Worm (Caenorhabditis elegans): ENCODE data around the gene F40F8.12.
A peak's percentile ranks its signal among the peaks of the same experiment; 100 is the strongest.
"Not testable (repeated sequence)": the region's sequence is repeated elsewhere in the genome, so short reads cannot be mapped to it uniquely, and the experiment has no call there.

Gene F40F8.12

ce11 chrII:11112419-11112818, 17.2 kb upstream of the F40F8.12 start, which contains the start of gene mat-2:
Gene mat-2 (plus strand): TSS chrII:11112719.
- TF ChIP-seq ceh-9 (tag; optimal IDR thresholded peaks at IDR 0.05) (no peak), fkh-10 (GFP tag; optimal IDR thresholded peaks at IDR 0.05) (no peak), ZK546.5 (tag; optimal IDR thresholded peaks at IDR 0.05) (no peak), ama-1 (optimal IDR thresholded peaks at IDR 0.05) (no peak), hmg-11 (tag; optimal IDR thresholded peaks at IDR 0.05) (no peak)

ce11 chrII:11121800-11122199, 7.8 kb upstream of the F40F8.12 start, which contains the start of gene W10C6.2:
Gene W10C6.2 (minus strand): TSS chrII:11121900.
- TF ChIP-seq ztf-4, daf-12, fos-1 (tag; optimal IDR thresholded peaks at IDR 0.05): not testable (repeated sequence)

ce11 chrII:11125059-11125594, 4.5 kb upstream of the F40F8.12 start:
- no peak for TF ChIP-seq ztf-11 (tag; optimal IDR thresholded peaks at IDR 0.05)

ce11 chrII:11126312-11127000, 3.2 kb upstream of the F40F8.12 start, which contains the start of the genes rps-9 and lsm-1:
Gene rps-9 (minus strand): TSS chrII:11126362.
Gene lsm-1 (plus strand): TSS chrII:11126950.
- TF ChIP-seq fkh-10 (GFP tag; optimal IDR thresholded peaks at IDR 0.05) (peak; percentile 9), egl-5 (tag; optimal IDR thresholded peaks at IDR 0.05) (no peak), eor-1 (tag; optimal IDR thresholded peaks at IDR 0.05) (no peak), hmg-11 (tag; optimal IDR thresholded peaks at IDR 0.05) (peak; percentile 35), pha-4 (tag; optimal IDR thresholded peaks at IDR 0.05) (peak; percentile 84), unc-39 (tag; optimal IDR thresholded peaks at IDR 0.05) (no peak), mml-1 (tag; optimal IDR thresholded peaks at IDR 0.05) (no peak), fos-1 (tag; optimal IDR thresholded peaks at IDR 0.05) (no peak), ceh-9 (tag; optimal IDR thresholded peaks at IDR 0.05) (no peak), ztf-11 (tag; optimal IDR thresholded peaks at IDR 0.05) (no peak), nhr-23 (tag; optimal IDR thresholded peaks at IDR 0.05) (peak; percentile 84), pqm-1 (tag; optimal IDR thresholded peaks at IDR 0.05) (peak; percentile 28), nhr-25 (tag; optimal IDR thresholded peaks at IDR 0.05) (peak; percentile 65), snpc-4 (tag; optimal IDR thresholded peaks at IDR 0.05) (peak; percentile 58), nhr-67 (tag; optimal IDR thresholded peaks at IDR 0.05) (no peak), lsy-12 (tag; optimal IDR thresholded peaks at IDR 0.05) (peak; percentile 1), elt-2 (tag; optimal IDR thresholded peaks at IDR 0.05) (peak; percentile 16), ceh-28 (tag; optimal IDR thresholded peaks at IDR 0.05) (no peak), ZK546.5 (tag; optimal IDR thresholded peaks at IDR 0.05) (no peak), nfya-1 (tag; optimal IDR thresholded peaks at IDR 0.05; ENCODE audit: insufficient read depth) (peak; percentile 93), unc-62 (GFP tag; optimal IDR thresholded peaks at IDR 0.05) (no peak), tbx-2 (tag; optimal IDR thresholded peaks at IDR 0.05) (no peak), lin-39 (tag; optimal IDR thresholded peaks at IDR 0.05) (peak; percentile 96), ceh-16 (tag; optimal IDR thresholded peaks at IDR 0.05) (no peak), lin-15B (tag; optimal IDR thresholded peaks at IDR 0.05) (peak; percentile 79), elt-3 (tag; optimal IDR thresholded peaks at IDR 0.05) (no peak)

- no peak for TF ChIP-seq nhr-28 (tag; optimal IDR thresholded peaks at IDR 0.05)
- TF ChIP-seq lin-39 (tag; optimal IDR thresholded peaks at IDR 0.05): no peak
- TF ChIP-seq lin-15B (tag; optimal IDR thresholded peaks at IDR 0.05): no peak
- no peak for TF ChIP-seq nhr-12 (tag; optimal IDR thresholded peaks at IDR 0.05)
- no peak for TF ChIP-seq eor-1 (tag; optimal IDR thresholded peaks at IDR 0.05)
- no peak for TF ChIP-seq elt-3 (tag; optimal IDR thresholded peaks at IDR 0.05)
- no peak for TF ChIP-seq egl-5 (tag; optimal IDR thresholded peaks at IDR 0.05)
- no peak for TF ChIP-seq ceh-28 (tag; optimal IDR thresholded peaks at IDR 0.05)
- TF ChIP-seq unc-62 (GFP tag; optimal IDR thresholded peaks at IDR 0.05): no peak
- TF ChIP-seq nhr-77 (tag; optimal IDR thresholded peaks at IDR 0.05): no peak
- no peak for TF ChIP-seq ceh-9 (tag; optimal IDR thresholded peaks at IDR 0.05)
- TF ChIP-seq ztf-4 (tag; optimal IDR thresholded peaks at IDR 0.05): no peak
- TF ChIP-seq skn-1 (tag; optimal IDR thresholded peaks at IDR 0.05): no peak
- TF ChIP-seq fkh-10 (GFP tag; optimal IDR thresholded peaks at IDR 0.05): no peak
- no peak for TF ChIP-seq tbx-2 (tag; optimal IDR thresholded peaks at IDR 0.05)
These were observed 2.3 kb upstream of the F40F8.12 start, which contains the start of gene F40F8.1 for ce11 chrII:11127364-11127763. Gene F40F8.1 (plus strand): TSS chrII:11127664.

Data from whole organism, L3 larva.